Worm (Caenorhabditis elegans): ENCODE results near the gene K01A11.1.

Gene K01A11.1

DNA sequence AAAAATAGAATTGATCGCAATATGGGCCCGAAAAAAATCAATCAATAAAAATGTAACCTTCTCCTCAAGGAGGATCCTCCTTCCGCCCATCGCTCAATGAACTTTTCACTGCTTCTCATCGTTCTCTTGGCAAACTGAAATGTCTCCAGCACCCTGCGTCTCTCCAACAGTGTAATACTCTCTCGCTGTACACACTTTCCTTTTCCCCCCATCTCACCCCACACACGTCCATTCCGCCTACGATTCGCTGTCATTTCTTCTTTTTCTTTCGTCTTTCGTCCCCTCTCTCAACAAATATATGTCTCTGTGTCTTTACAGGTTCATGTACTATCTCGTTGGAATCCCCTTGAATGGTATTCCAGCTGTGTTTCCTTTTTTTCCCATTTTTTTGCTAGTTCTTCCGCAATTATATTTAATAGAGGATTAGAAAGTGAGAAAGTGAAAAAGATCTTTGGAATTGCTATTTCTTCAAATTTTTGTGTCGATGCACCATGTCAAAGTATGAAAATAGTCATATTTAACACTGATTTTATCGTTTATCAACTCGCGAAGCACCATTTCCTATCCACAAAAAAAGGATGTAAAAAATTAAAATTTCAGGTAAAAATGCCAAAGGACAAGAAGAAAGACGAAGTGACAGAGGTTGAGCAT lies 40.2 kb upstream of the K01A11.1 start, which contains the start of gene rsu-1:
rsu-1 (plus strand) TSS at position 601 of the 651 bp plus-strand sequence.
- TF ChIP-seq pag-3 (tag; optimal IDR thresholded peaks at IDR 0.05; ENCODE audit: borderline replicate concordance) (no peak), unc-3 (GFP tag; conservative IDR thresholded peaks at IDR 0.05) (no peak), unc-3 (tag; optimal IDR thresholded peaks at IDR 0.05) (no peak), ceh-48 (tag; optimal IDR thresholded peaks at IDR 0.05) (no peak), F13H6.1 (tag; optimal IDR thresholded peaks at IDR 0.05) (peak; percentile 41), ceh-22 (tag; optimal IDR thresholded peaks at IDR 0.05) (no peak), hlh-30 (tag; optimal IDR thresholded peaks at IDR 0.05; ENCODE audit: insufficient read depth) (no peak), C38D4.7 (GFP tag; optimal IDR thresholded peaks at IDR 0.05) (no peak), nhr-11 (tag; optimal IDR thresholded peaks at IDR 0.05) (no peak), eyg-1 (tag; optimal IDR thresholded peaks at IDR 0.05) (no peak), rnt-1 (tag; optimal IDR thresholded peaks at IDR 0.05) (peak; percentile 43), ceh-34 (tag; optimal IDR thresholded peaks at IDR 0.05) (peak; percentile 56), fkh-10 (GFP tag; optimal IDR thresholded peaks at IDR 0.05) (no peak), lin-11 (tag; optimal IDR thresholded peaks at IDR 0.05) (no peak), npax-4 (tag; optimal IDR thresholded peaks at IDR 0.05) (no peak), ztf-16 (tag; optimal IDR thresholded peaks at IDR 0.05) (no peak), fax-1 (tag; optimal IDR thresholded peaks at IDR 0.05) (no peak), K02D7.2 (tag; optimal IDR thresholded peaks at IDR 0.05) (no peak), madf-2 (tag; optimal IDR thresholded peaks at IDR 0.05) (no peak), unc-55 (GFP tag; optimal IDR thresholded peaks at IDR 0.05) (peak; percentile 78), ceh-9 (tag; optimal IDR thresholded peaks at IDR 0.05) (no peak), pros-1 (tag; optimal IDR thresholded peaks at IDR 0.05) (no peak), ref-2 (tag; optimal IDR thresholded peaks at IDR 0.05) (peak; percentile 71), pha-4 (tag; optimal IDR thresholded peaks at IDR 0.05) (no peak), tbx-2 (tag; optimal IDR thresholded peaks at IDR 0.05) (peak; percentile 74), Y22D7AL.16 (tag; optimal IDR thresholded peaks at IDR 0.05) (no peak), nfya-1 (tag; optimal IDR thresholded peaks at IDR 0.05) (peak; percentile 82), ceh-6 (GFP tag; optimal IDR thresholded peaks at IDR 0.05) (no peak), odd-2 (tag; optimal IDR thresholded peaks at IDR 0.05) (no peak), sdc-2 (tag; optimal IDR thresholded peaks at IDR 0.05) (peak; percentile 48), ets-4 (tag; optimal IDR thresholded peaks at IDR 0.05) (no peak), ceh-31 (tag; optimal IDR thresholded peaks at IDR 0.05) (peak; percentile 64), ceh-18 (tag; optimal IDR thresholded peaks at IDR 0.05) (peak; percentile 64), elt-2 (tag; optimal IDR thresholded peaks at IDR 0.05) (peak; percentile 7), T23F11.4 (GFP tag; optimal IDR thresholded peaks at IDR 0.05) (no peak), unc-42 (tag; optimal IDR thresholded peaks at IDR 0.05) (peak; percentile 16), pat-9 (tag; optimal IDR thresholded peaks at IDR 0.05) (peak; percentile 44), ama-1 (optimal IDR thresholded peaks at IDR 0.05) (no peak), pax-1 (tag; optimal IDR thresholded peaks at IDR 0.05) (no peak), ceh-19 (GFP tag; optimal IDR thresholded peaks at IDR 0.05) (no peak), tbx-7 (tag; optimal IDR thresholded peaks at IDR 0.05) (no peak), che-1 (tag; optimal IDR thresholded peaks at IDR 0.05) (no peak), zip-5 (tag; optimal IDR thresholded peaks at IDR 0.05) (no peak), C08G9.2 (tag; optimal IDR thresholded peaks at IDR 0.05) (peak; percentile 25), lim-6 (tag; optimal IDR thresholded peaks at IDR 0.05) (no peak), K09A11.1 (tag; optimal IDR thresholded peaks at IDR 0.05; ENCODE audit: insufficient read depth) (no peak), ceh-2 (tag; optimal IDR thresholded peaks at IDR 0.05) (peak; percentile 47), dve-1 (tag; optimal IDR thresholded peaks at IDR 0.05) (no peak), sox-4 (tag; optimal IDR thresholded peaks at IDR 0.05) (no peak), fkh-6 (tag; optimal IDR thresholded peaks at IDR 0.05) (no peak), ceh-30 (tag; optimal IDR thresholded peaks at IDR 0.05) (no peak), unc-86 (tag; optimal IDR thresholded peaks at IDR 0.05) (no peak), sox-2 (GFP tag; IDR thresholded peaks at IDR 0.05) (no peak)
